Worm (Caenorhabditis elegans): ENCODE results near the gene K02D10.1.

The K02D10.1 gene

DNA sequence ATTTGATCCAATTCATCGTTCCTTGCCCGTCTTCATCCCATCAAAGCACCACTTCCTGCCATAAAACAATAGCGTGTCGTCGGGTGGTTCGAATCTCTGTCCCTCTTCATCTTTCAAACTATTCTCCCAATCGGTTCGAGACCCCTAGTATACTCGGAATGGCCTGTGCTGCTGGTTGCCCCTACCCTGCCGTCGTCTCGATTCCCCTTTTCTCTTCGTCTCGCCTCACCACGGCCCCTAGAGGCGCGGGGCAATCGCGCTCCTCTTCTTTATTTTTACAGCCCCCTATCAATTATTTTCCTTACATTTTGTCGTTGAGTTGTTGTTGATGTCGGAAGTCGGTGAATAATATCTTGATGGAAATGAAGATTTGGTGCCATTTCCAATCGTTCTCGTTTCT lies 19.4 kb downstream of the K02D10.1 start:
- TF ChIP-seq ceh-31 (tag; optimal IDR thresholded peaks at IDR 0.05) (peak; percentile 29), ceh-24 (tag; optimal IDR thresholded peaks at IDR 0.05) (no peak), T23F11.4 (GFP tag; optimal IDR thresholded peaks at IDR 0.05) (no peak), ttx-3 (tag; optimal IDR thresholded peaks at IDR 0.05) (no peak), ceh-14 (tag; optimal IDR thresholded peaks at IDR 0.05) (peak; percentile 17), pha-4 (tag; optimal IDR thresholded peaks at IDR 0.05) (no peak), C08G9.2 (tag; optimal IDR thresholded peaks at IDR 0.05) (no peak), sdc-2 (tag; optimal IDR thresholded peaks at IDR 0.05) (no peak), unc-42 (tag; optimal IDR thresholded peaks at IDR 0.05) (peak; percentile 14), pag-3 (tag; optimal IDR thresholded peaks at IDR 0.05; ENCODE audit: borderline replicate concordance) (no peak), nhr-11 (tag; optimal IDR thresholded peaks at IDR 0.05) (no peak), zip-5 (tag; optimal IDR thresholded peaks at IDR 0.05) (no peak), tbx-2 (tag; optimal IDR thresholded peaks at IDR 0.05) (peak; percentile 32), ztf-16 (tag; optimal IDR thresholded peaks at IDR 0.05) (no peak), ahr-1 (tag; optimal IDR thresholded peaks at IDR 0.05) (no peak), dmd-4 (tag; optimal IDR thresholded peaks at IDR 0.05; ENCODE audit: borderline replicate concordance) (no peak), unc-86 (tag; optimal IDR thresholded peaks at IDR 0.05) (no peak), ceh-45 (GFP tag; IDR thresholded peaks at IDR 0.05) (no peak), ceh-30 (tag; optimal IDR thresholded peaks at IDR 0.05) (no peak), dve-1 (tag; optimal IDR thresholded peaks at IDR 0.05) (no peak), sox-4 (tag; optimal IDR thresholded peaks at IDR 0.05) (no peak)

DNA sequence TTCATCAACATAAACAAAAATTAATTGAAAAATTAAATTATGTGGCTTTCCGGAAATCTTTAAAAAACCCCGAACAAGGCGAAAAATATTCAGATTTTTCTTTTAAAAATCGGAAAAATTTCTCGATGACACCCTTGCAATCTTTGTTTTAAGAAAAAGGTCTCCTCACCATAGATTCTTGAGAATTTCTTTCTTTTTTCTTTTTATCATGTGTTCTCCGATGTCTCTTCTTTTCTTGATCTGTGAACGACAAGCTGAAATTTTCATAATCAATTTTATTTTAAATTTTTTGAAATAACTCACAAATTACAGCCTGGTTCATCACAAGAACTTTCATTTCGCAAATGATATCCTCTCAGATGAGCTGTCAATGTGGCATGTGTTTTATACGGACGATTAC lies 21.9 kb downstream of the K02D10.1 start, which contains the start of the genes zfp-1 and F54F2.14:
Gene zfp-1, plus strand, starts transcription at position 301 of the 400 bp plus-strand sequence.
Gene F54F2.14, plus strand, starts transcription at position 312 of the 400 bp plus-strand sequence.
- TF ChIP-seq K02D7.2 (tag; optimal IDR thresholded peaks at IDR 0.05): no peak
- TF ChIP-seq madf-2 (tag; optimal IDR thresholded peaks at IDR 0.05): no peak
- no peak for TF ChIP-seq pag-3 (tag; optimal IDR thresholded peaks at IDR 0.05; ENCODE audit: borderline replicate concordance)
- TF ChIP-seq ceh-2 (tag; optimal IDR thresholded peaks at IDR 0.05): no peak
- TF ChIP-seq ama-1 (optimal IDR thresholded peaks at IDR 0.05): no peak
- no peak for TF ChIP-seq pat-9 (tag; optimal IDR thresholded peaks at IDR 0.05)
- TF ChIP-seq fax-1 (tag; optimal IDR thresholded peaks at IDR 0.05): no peak
- TF ChIP-seq K09A11.1 (tag; optimal IDR thresholded peaks at IDR 0.05; ENCODE audit: insufficient read depth): no peak
- TF ChIP-seq sox-2 (GFP tag; IDR thresholded peaks at IDR 0.05): no peak
- TF ChIP-seq ceh-31 (tag; optimal IDR thresholded peaks at IDR 0.05): no peak
- TF ChIP-seq ceh-30 (tag; optimal IDR thresholded peaks at IDR 0.05): no peak
- TF ChIP-seq ref-2 (tag; optimal IDR thresholded peaks at IDR 0.05): no peak
- no peak for TF ChIP-seq unc-3 (GFP tag; conservative IDR thresholded peaks at IDR 0.05)
- TF ChIP-seq unc-3 (tag; optimal IDR thresholded peaks at IDR 0.05): no peak

DNA sequence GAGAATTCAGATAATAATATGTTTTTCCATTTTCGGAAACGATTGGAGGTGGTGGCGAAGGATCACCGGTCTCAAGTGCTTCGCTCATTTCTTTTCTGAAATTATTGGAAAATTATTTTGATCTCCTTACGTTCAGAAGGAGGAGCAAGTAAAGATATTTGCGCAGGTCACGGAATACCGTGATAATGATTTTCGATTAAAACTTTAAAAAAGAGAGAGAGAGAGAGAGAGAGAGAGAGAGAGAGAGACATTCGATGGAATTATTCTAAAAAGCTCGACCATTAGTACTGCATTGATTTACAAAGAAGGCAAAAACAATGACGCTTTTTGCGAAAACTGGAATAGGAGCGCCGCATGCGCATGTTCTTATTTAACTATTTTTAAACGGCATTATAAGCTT lies 22.9 kb downstream of the K02D10.1 start, which contains the start of gene ztf-1:
Gene ztf-1, minus strand, starts transcription at position 101 of the 400 bp plus-strand sequence.
- TF ChIP-seq lin-11 (tag; optimal IDR thresholded peaks at IDR 0.05): no peak
- no peak for TF ChIP-seq hlh-15 (tag; optimal IDR thresholded peaks at IDR 0.05)
- no peak for TF ChIP-seq C08G9.2 (tag; optimal IDR thresholded peaks at IDR 0.05)
- TF ChIP-seq pag-3 (tag; optimal IDR thresholded peaks at IDR 0.05; ENCODE audit: borderline replicate concordance): no peak
- TF ChIP-seq sox-4 (tag; optimal IDR thresholded peaks at IDR 0.05): no peak
- no peak for TF ChIP-seq unc-86 (tag; optimal IDR thresholded peaks at IDR 0.05)
- no peak for TF ChIP-seq dve-1 (tag; optimal IDR thresholded peaks at IDR 0.05)
- no peak for TF ChIP-seq zip-5 (tag; optimal IDR thresholded peaks at IDR 0.05)

DNA sequence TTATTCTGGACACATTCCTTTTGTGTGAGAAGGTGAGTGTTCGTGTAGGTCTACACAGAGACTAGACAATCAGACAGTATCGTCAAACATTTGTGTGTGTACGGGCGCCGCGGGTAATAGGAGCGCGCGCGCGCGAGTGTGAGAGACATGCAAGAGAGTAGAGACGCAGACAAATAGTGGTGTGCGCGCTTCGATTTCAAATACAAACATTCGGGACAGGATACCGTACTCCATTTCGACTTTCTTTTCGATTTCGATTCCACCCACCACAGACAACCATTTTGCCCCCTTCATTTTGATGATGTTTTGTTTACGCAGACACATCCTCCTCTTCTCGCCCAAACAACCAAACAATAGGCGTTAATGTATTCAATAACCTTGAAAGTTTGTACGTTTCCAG lies 25.5 kb downstream of the K02D10.1 start:
- TF ChIP-seq ttx-3 (tag; optimal IDR thresholded peaks at IDR 0.05) (no peak), fkh-6 (tag; optimal IDR thresholded peaks at IDR 0.05) (no peak), unc-42 (tag; optimal IDR thresholded peaks at IDR 0.05) (no peak), pros-1 (tag; optimal IDR thresholded peaks at IDR 0.05) (peak; percentile 87), sox-2 (GFP tag; IDR thresholded peaks at IDR 0.05) (no peak), hlh-13 (GFP tag; optimal IDR thresholded peaks at IDR 0.05) (no peak), ama-1 (optimal IDR thresholded peaks at IDR 0.05) (peak; percentile 5), mec-3 (tag; optimal IDR thresholded peaks at IDR 0.05; ENCODE audit: borderline replicate concordance) (no peak), ahr-1 (tag; optimal IDR thresholded peaks at IDR 0.05) (no peak), ceh-22 (tag; optimal IDR thresholded peaks at IDR 0.05) (no peak), unc-55 (GFP tag; optimal IDR thresholded peaks at IDR 0.05) (peak; percentile 41), hlh-8 (tag; optimal IDR thresholded peaks at IDR 0.05) (no peak), T23F11.4 (GFP tag; optimal IDR thresholded peaks at IDR 0.05) (no peak), C38D4.7 (GFP tag; optimal IDR thresholded peaks at IDR 0.05) (no peak), tbx-2 (tag; optimal IDR thresholded peaks at IDR 0.05) (peak; percentile 51), ceh-30 (tag; optimal IDR thresholded peaks at IDR 0.05) (no peak), elt-2 (tag; optimal IDR thresholded peaks at IDR 0.05) (no peak), tbx-7 (tag; optimal IDR thresholded peaks at IDR 0.05) (no peak), ceh-31 (tag; optimal IDR thresholded peaks at IDR 0.05) (peak; percentile 76), pax-1 (tag; optimal IDR thresholded peaks at IDR 0.05) (no peak), lin-11 (tag; optimal IDR thresholded peaks at IDR 0.05) (no peak), sdc-2 (tag; optimal IDR thresholded peaks at IDR 0.05) (no peak), ceh-9 (tag; optimal IDR thresholded peaks at IDR 0.05) (no peak), pat-9 (tag; optimal IDR thresholded peaks at IDR 0.05) (no peak), ref-2 (tag; optimal IDR thresholded peaks at IDR 0.05) (peak; percentile 77)
